Worm (Caenorhabditis elegans): ENCODE data around the gene ugt-39.

DNA sequence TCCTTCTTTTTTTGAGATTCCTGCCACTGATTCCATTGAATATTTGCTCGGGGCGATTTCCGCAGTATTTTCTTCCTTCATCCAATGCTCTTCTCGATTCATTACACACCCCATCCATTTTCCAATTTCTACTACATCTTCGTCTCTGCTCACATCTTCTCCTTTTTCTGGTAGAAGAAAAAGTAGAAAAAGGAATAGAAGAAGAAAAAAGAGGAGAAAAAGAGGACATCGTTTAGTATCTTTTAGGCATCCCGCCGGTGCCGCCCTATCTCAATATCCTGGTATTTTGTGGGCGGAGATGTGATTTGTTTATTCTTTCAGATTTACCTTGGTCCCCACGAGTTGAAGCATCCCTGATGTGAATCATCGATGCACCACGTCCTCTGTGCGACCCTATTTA lies 18.3 kb downstream of the ugt-39 start, which contains the start of gene lgc-39:
- TF ChIP-seq gei-17 (GFP tag; optimal IDR thresholded peaks at IDR 0.05) (no peak), ama-1 (optimal IDR thresholded peaks at IDR 0.05) (no peak), ama-1 (GFP tag; optimal IDR thresholded peaks at IDR 0.05) (no peak), fkh-3 (tag; optimal IDR thresholded peaks at IDR 0.05) (no peak), Y53G8AR.9 (GFP tag; conservative IDR thresholded peaks at IDR 0.05) (no peak), B0261.1 (tag; optimal IDR thresholded peaks at IDR 0.05) (no peak), unc-62 (GFP tag; optimal IDR thresholded peaks at IDR 0.05) (no peak), zim-3 (tag; optimal IDR thresholded peaks at IDR 0.05) (no peak), sea-2 (GFP tag; IDR thresholded peaks at IDR 0.05) (no peak), F49E8.2 (tag; optimal IDR thresholded peaks at IDR 0.05; ENCODE audit: insufficient read depth) (no peak), pha-4 (tag; optimal IDR thresholded peaks at IDR 0.05) (no peak), nhr-120 (GFP tag; IDR thresholded peaks at IDR 0.05) (no peak)

All from whole organism, young adult.